Fruit fly (Drosophila melanogaster) whole organism, prepupa: ENCODE results near the gene CG18563.

Experiments
- CG6808 ChIP-seq: fragments of 200-800 bp; sonication (Bioruptor generic); optimal IDR thresholded peaks from 3 replicates; lab custom pipeline; 2017; ENCODE audit warnings: missing biosample characterization, missing genetic modification characterization, mild to moderate bottlenecking, moderate library complexity, missing genetic modification reagents
- Smox ChIP-seq: fragments of 200-800 bp; sonication (Bioruptor generic); optimal IDR thresholded peaks from 3 replicates; lab custom pipeline; 2016; ENCODE audit warnings: missing biosample characterization, missing genetic modification characterization

- no peak for TF ChIP-seq CG6808
- TF ChIP-seq Smox (GFP tag; lab: Kevin White, UChicago), result no peak
Measured at dm6 chr2L:17492680-17493079, 34.8 kb upstream of the CG18563 start.
